Worm (Caenorhabditis elegans): ENCODE measurements around the gene grl-27.

ce11 chrV:3557422-3557821 lies 18.2 kb downstream of the grl-27 start, which contains the start of gene grl-31:
- TF ChIP-seq fkh-10 (GFP tag; optimal IDR thresholded peaks at IDR 0.05) (no peak), nhr-23 (tag; optimal IDR thresholded peaks at IDR 0.05) (no peak)
